Fruit fly (Drosophila melanogaster): ENCODE data around the gene kuk.

kuk gene

DNA sequence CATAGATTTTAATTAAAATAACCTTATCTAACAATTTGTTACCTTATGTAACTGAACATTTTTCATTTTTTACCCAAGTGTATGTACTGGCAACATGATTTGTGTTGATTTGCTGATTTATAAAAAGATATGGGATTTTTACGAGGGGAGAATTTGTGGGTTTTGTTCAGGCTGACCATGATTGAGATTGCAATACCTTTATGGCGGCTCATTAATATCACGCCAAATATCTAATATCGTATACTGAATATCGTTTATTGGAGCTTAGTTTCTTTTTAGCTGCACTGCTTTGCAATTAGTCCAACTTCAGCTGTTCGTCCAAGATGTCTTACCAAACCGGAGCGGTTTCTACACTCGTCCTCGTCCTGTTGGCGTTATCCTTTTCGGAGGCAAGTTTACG, 53.9 kb downstream of the kuk start, which contains the start of gene CG31267:
Gene CG31267, plus strand, starts transcription at position 301 of the 400 bp plus-strand sequence.
- TF ChIP-seq sob (GFP tag; IDR thresholded peaks at IDR 0.05): no peak
- no peak for TF ChIP-seq dimm (GFP tag; IDR thresholded peaks at IDR 0.05)
- no peak for TF ChIP-seq CG32767 (GFP tag; IDR thresholded peaks at IDR 0.05)
- no peak for TF ChIP-seq Awh (GFP tag; IDR thresholded peaks at IDR 0.05)
- no peak for TF ChIP-seq CG8089 (GFP tag; optimal IDR thresholded peaks at IDR 0.05)
- TF ChIP-seq CG4730 (GFP tag; IDR thresholded peaks at IDR 0.05): no peak
- TF ChIP-seq al (GFP tag; IDR thresholded peaks at IDR 0.05): no peak
- TF ChIP-seq CG9609 (GFP tag; optimal IDR thresholded peaks at IDR 0.05): no peak
- TF ChIP-seq slp2 (GFP tag; optimal IDR thresholded peaks at IDR 0.05): no peak
- TF ChIP-seq CG10321 (GFP tag; IDR thresholded peaks at IDR 0.05): no peak
- TF ChIP-seq crol (GFP tag; IDR thresholded peaks at IDR 0.05): no peak
- no peak for TF ChIP-seq CG17385 (GFP tag; optimal IDR thresholded peaks at IDR 0.05)
- no peak for TF ChIP-seq CG17186 (GFP tag; optimal IDR thresholded peaks at IDR 0.05)
- no peak for TF ChIP-seq CG10209 (GFP tag; optimal IDR thresholded peaks at IDR 0.05)
- TF ChIP-seq Hey (tag; optimal IDR thresholded peaks at IDR 0.05): no peak
- TF ChIP-seq cg (GFP tag; optimal IDR thresholded peaks at IDR 0.05): no peak
- TF ChIP-seq NK7.1 (GFP tag; optimal IDR thresholded peaks at IDR 0.05): no peak
- no peak for TF ChIP-seq gt (GFP tag; IDR thresholded peaks at IDR 0.05)

Data from whole organism, embryonic.